Worm (Caenorhabditis elegans) whole organism, late embryonic: ENCODE results near the gene scav-1.

Source experiments
- C08G9.2 ChIP-seq: sonication (generic microtip); optimal IDR thresholded peaks from 2 replicates; lab custom pipeline; 2016; ENCODE audit warnings: mild to moderate bottlenecking, missing genetic modification characterization, moderate library complexity, missing compliant biosample characterization
- K02D7.2 ChIP-seq: sonication (generic microtip); optimal IDR thresholded peaks from 2 replicates; lab custom pipeline; 2017; ENCODE audit warnings: mild to moderate bottlenecking, missing genetic modification characterization, missing compliant biosample characterization
- Y22D7AL.16 ChIP-seq: sonication (generic microtip); optimal IDR thresholded peaks from 2 replicates; lab custom pipeline; 2016; ENCODE audit warnings: missing genetic modification characterization, missing compliant biosample characterization
- ahr-1 ChIP-seq: sonication (generic microtip); optimal IDR thresholded peaks from 2 replicates; lab custom pipeline; 2016; ENCODE audit warnings: missing genetic modification characterization, missing compliant biosample characterization
- ama-1 ChIP-seq: fragments of 150-350 bp; optimal IDR thresholded peaks from 2 replicates; lab custom pipeline; 2014
- ceh-19 ChIP-seq: fragments of 200-800 bp; sonication (Bioruptor generic); optimal IDR thresholded peaks from 2 replicates; lab custom pipeline; 2018; ENCODE audit warnings: mild to moderate bottlenecking, missing genetic modification characterization, missing compliant biosample characterization
- ceh-2 ChIP-seq: sonication (generic microtip); optimal IDR thresholded peaks from 2 replicates; lab custom pipeline; 2016; ENCODE audit warnings: missing genotype, missing genetic modification characterization, missing compliant biosample characterization
- ceh-22 ChIP-seq: sonication (generic microtip); optimal IDR thresholded peaks from 2 replicates; lab custom pipeline; 2017; ENCODE audit warnings: missing biosample characterization, missing genetic modification characterization
- ceh-31 ChIP-seq: sonication (generic microtip); optimal IDR thresholded peaks from 2 replicates; lab custom pipeline; 2016; ENCODE audit warnings: missing genetic modification characterization, missing compliant biosample characterization
- ceh-34 ChIP-seq: sonication (generic microtip); optimal IDR thresholded peaks from 2 replicates; lab custom pipeline; 2016; ENCODE audit warnings: mild to moderate bottlenecking, missing genetic modification characterization, missing compliant biosample characterization
- ceh-6 ChIP-seq: fragments of 200-800 bp; sonication (Bioruptor generic); optimal IDR thresholded peaks from 2 replicates; lab custom pipeline; 2018; ENCODE audit warnings: mild to moderate bottlenecking, missing genetic modification characterization, missing compliant biosample characterization
- ceh-9 ChIP-seq: sonication (generic microtip); optimal IDR thresholded peaks from 2 replicates; lab custom pipeline; 2016; ENCODE audit warnings: mild to moderate bottlenecking, missing genetic modification characterization, inconsistent platforms, missing compliant biosample characterization
- che-1 ChIP-seq: sonication (generic microtip); optimal IDR thresholded peaks from 2 replicates; lab custom pipeline; 2016; ENCODE audit warnings: mild to moderate bottlenecking, missing genetic modification characterization, missing compliant biosample characterization
- dmd-4 ChIP-seq: sonication (generic microtip); optimal IDR thresholded peaks from 2 replicates; lab custom pipeline; 2016; ENCODE audit warnings: borderline replicate concordance, missing genetic modification characterization, missing compliant biosample characterization
- dve-1 ChIP-seq: sonication (generic microtip); optimal IDR thresholded peaks from 2 replicates; lab custom pipeline; 2017; ENCODE audit warnings: antibody characterized with exemption, mild to moderate bottlenecking, missing genetic modification characterization, missing compliant biosample characterization
- elt-4 ChIP-seq: sonication (generic microtip); optimal IDR thresholded peaks from 2 replicates; lab custom pipeline; 2016; ENCODE audit warnings: missing genetic modification characterization, missing compliant biosample characterization
- ets-4 ChIP-seq: sonication (generic microtip); optimal IDR thresholded peaks from 2 replicates; lab custom pipeline; 2016; ENCODE audit warnings: missing genetic modification characterization, missing compliant biosample characterization
- fkh-10 ChIP-seq: fragments of 150-350 bp; optimal IDR thresholded peaks from 2 replicates; lab custom pipeline; 2014; ENCODE audit warnings: missing biosample characterization, missing genetic modification reagents, missing genetic modification characterization
- hlh-13 ChIP-seq: fragments of 200-800 bp; sonication (Bioruptor generic); optimal IDR thresholded peaks from 2 replicates; lab custom pipeline; 2018; ENCODE audit warnings: mild to moderate bottlenecking, missing genetic modification characterization, missing compliant biosample characterization
- hlh-15 ChIP-seq: sonication (generic microtip); optimal IDR thresholded peaks from 2 replicates; lab custom pipeline; 2016; ENCODE audit warnings: missing genetic modification characterization, missing compliant biosample characterization
- hlh-8 ChIP-seq: sonication (generic microtip); optimal IDR thresholded peaks from 2 replicates; lab custom pipeline; 2016; ENCODE audit warnings: missing genotype, missing genetic modification characterization, missing compliant biosample characterization
- lim-6 ChIP-seq: sonication (generic microtip); optimal IDR thresholded peaks from 2 replicates; lab custom pipeline; 2016; ENCODE audit warnings: missing genetic modification characterization, missing compliant biosample characterization
- lin-11 ChIP-seq: fragments of 200-800 bp; sonication (Bioruptor generic); optimal IDR thresholded peaks from 2 replicates; lab custom pipeline; 2018; ENCODE audit warnings: mild to moderate bottlenecking, missing genetic modification characterization, missing compliant biosample characterization
- madf-2 ChIP-seq: sonication (generic microtip); optimal IDR thresholded peaks from 2 replicates; lab custom pipeline; 2017; ENCODE audit warnings: missing genetic modification characterization, missing compliant biosample characterization
- mec-3 ChIP-seq: sonication (generic microtip); optimal IDR thresholded peaks from 2 replicates; lab custom pipeline; 2016; ENCODE audit warnings: borderline replicate concordance, missing genetic modification characterization, missing compliant biosample characterization
- nfya-1 ChIP-seq: sonication (generic microtip); optimal IDR thresholded peaks from 2 replicates; lab custom pipeline; 2017; ENCODE audit warnings: missing genetic modification characterization, mild to moderate bottlenecking, missing compliant biosample characterization, antibody characterized with exemption, moderate library complexity
- nhr-232 ChIP-seq: sonication (generic microtip); optimal IDR thresholded peaks from 2 replicates; lab custom pipeline; 2016; ENCODE audit warnings: missing genetic modification characterization, missing compliant biosample characterization
- npax-4 ChIP-seq: sonication (generic microtip); optimal IDR thresholded peaks from 2 replicates; lab custom pipeline; 2016; ENCODE audit warnings: missing genetic modification characterization, missing compliant biosample characterization
- pag-3 ChIP-seq: sonication (generic microtip); optimal IDR thresholded peaks from 2 replicates; lab custom pipeline; 2016; ENCODE audit warnings: missing compliant biosample characterization, missing genetic modification characterization, borderline replicate concordance
- pat-9 ChIP-seq: fragments of 200-800 bp; sonication (Bioruptor generic); optimal IDR thresholded peaks from 2 replicates; lab custom pipeline; 2018; ENCODE audit warnings: mild to moderate bottlenecking, missing genetic modification characterization, moderate library complexity, missing compliant biosample characterization
- pax-1 ChIP-seq: fragments of 150-350 bp; optimal IDR thresholded peaks from 2 replicates; lab custom pipeline; 2014; ENCODE audit warnings: missing biosample characterization, missing genetic modification characterization
- pha-2 ChIP-seq: sonication (generic microtip); optimal IDR thresholded peaks from 2 replicates; lab custom pipeline; 2017; ENCODE audit warnings: mild to moderate bottlenecking, missing genetic modification characterization, missing compliant biosample characterization
- pha-4 ChIP-seq: fragments of 150-350 bp; optimal IDR thresholded peaks from 2 replicates; lab custom pipeline; 2018; ENCODE audit warnings: missing biosample characterization, missing genetic modification reagents, missing genetic modification characterization
- pqm-1 ChIP-seq: sonication (generic microtip); optimal IDR thresholded peaks from 2 replicates; lab custom pipeline; 2016; ENCODE audit warnings: missing genetic modification characterization, missing compliant biosample characterization
- pros-1 ChIP-seq: fragments of 150-350 bp; optimal IDR thresholded peaks from 2 replicates; lab custom pipeline; 2014; ENCODE audit warnings: missing biosample characterization, missing genetic modification reagents, missing genetic modification characterization
- rnt-1 ChIP-seq: sonication (generic microtip); optimal IDR thresholded peaks from 2 replicates; lab custom pipeline; 2016; ENCODE audit warnings: missing genetic modification characterization, missing compliant biosample characterization
- sox-4 ChIP-seq: sonication (generic microtip); optimal IDR thresholded peaks from 2 replicates; lab custom pipeline; 2017; ENCODE audit warnings: mild to moderate bottlenecking, missing genetic modification characterization, inconsistent platforms, missing compliant biosample characterization
- syd-9 ChIP-seq: sonication (generic microtip); optimal IDR thresholded peaks from 2 replicates; lab custom pipeline; 2016; ENCODE audit warnings: mild to moderate bottlenecking, missing genetic modification characterization, moderate library complexity, missing compliant biosample characterization
- tbx-2 ChIP-seq: sonication (generic microtip); optimal IDR thresholded peaks from 2 replicates; lab custom pipeline; 2016; ENCODE audit warnings: missing genetic modification characterization, missing compliant biosample characterization
- tbx-7 ChIP-seq: sonication (generic microtip); optimal IDR thresholded peaks from 2 replicates; lab custom pipeline; 2016; ENCODE audit warnings: missing genotype, missing genetic modification characterization, missing compliant biosample characterization
- unc-3 ChIP-seq, 2 experiments: fragments of 200-800 bp in 1 of 2; sonication (Bioruptor generic) in 1 of 2; sonication (generic microtip) in 1 of 2; conservative IDR thresholded peaks in 1 of 2; optimal IDR thresholded peaks in 1 of 2; 2 replicates each; pipeline versions ENCODE4 v1.3.6 to Lab custom; 2016 to 2022; ENCODE audit warnings: missing compliant biosample characterization in 2 of 2, missing genetic modification characterization in 2 of 2, missing genetic modification reagents in 1 of 2
- unc-42 ChIP-seq: sonication (generic microtip); optimal IDR thresholded peaks from 2 replicates; lab custom pipeline; 2016; ENCODE audit warnings: missing genotype, missing genetic modification characterization, missing compliant biosample characterization
- unc-55 ChIP-seq: sonication (generic microtip); optimal IDR thresholded peaks from 2 replicates; lab custom pipeline; 2017; ENCODE audit warnings: missing biosample characterization, missing genetic modification reagents, missing genetic modification characterization
- unc-86 ChIP-seq: sonication (generic microtip); optimal IDR thresholded peaks from 2 replicates; lab custom pipeline; 2016; ENCODE audit warnings: missing genetic modification characterization, missing compliant biosample characterization
- ztf-16 ChIP-seq: sonication (generic microtip); optimal IDR thresholded peaks from 2 replicates; lab custom pipeline; 2017; ENCODE audit warnings: missing genetic modification characterization, missing compliant biosample characterization

The scav-1 gene

DNA sequence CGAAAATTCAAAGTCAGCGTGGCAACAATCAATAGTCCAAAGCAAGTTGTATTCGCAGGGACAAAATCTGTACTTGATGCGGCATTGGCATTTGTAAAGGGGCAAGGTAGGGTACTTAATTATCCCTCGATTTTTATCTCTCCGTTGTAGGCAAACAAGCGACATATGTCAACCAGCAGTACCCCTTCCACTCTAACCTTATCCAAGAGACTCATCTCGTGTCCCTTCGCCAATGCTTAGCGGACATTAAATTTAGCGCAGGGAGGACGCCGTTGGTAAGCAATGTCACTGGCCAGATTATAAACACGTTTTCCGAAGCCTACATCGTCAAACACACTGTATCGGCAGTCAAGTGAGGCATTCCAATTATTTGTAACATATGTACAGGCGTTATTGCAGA lies 29.0 kb upstream of the scav-1 start (continued):
- TF ChIP-seq che-1: peak; percentile 42
- TF ChIP-seq pros-1: peak; percentile 97
- TF ChIP-seq ama-1: no peak
- peak; percentile 93 for TF ChIP-seq ceh-22 (tag; lab: Kevin White, UChicago)
- TF ChIP-seq pag-3: no peak
- TF ChIP-seq sox-4 (tag; lab: Kevin White, UChicago): peak; percentile 60
- peak; percentile 9 for TF ChIP-seq hlh-13
- peak; percentile 22 for TF ChIP-seq nhr-232
- TF ChIP-seq dve-1: peak; percentile 97
- TF ChIP-seq hlh-8 (tag; lab: Kevin White, UChicago): peak; percentile 88
- TF ChIP-seq ceh-9 (tag; lab: Kevin White, UChicago): no peak
- TF ChIP-seq mec-3 (tag; lab: Kevin White, UChicago): no peak
- no peak for TF ChIP-seq npax-4 (tag; lab: Kevin White, UChicago)
- peak; percentile 79 for TF ChIP-seq C08G9.2 (tag; lab: Kevin White, UChicago)
- peak; percentile 97 for TF ChIP-seq ceh-31 (tag; lab: Kevin White, UChicago)
- no peak for TF ChIP-seq unc-86 (tag; lab: Kevin White, UChicago)
- TF ChIP-seq rnt-1 (tag; lab: Kevin White, UChicago): peak; percentile 95

DNA sequence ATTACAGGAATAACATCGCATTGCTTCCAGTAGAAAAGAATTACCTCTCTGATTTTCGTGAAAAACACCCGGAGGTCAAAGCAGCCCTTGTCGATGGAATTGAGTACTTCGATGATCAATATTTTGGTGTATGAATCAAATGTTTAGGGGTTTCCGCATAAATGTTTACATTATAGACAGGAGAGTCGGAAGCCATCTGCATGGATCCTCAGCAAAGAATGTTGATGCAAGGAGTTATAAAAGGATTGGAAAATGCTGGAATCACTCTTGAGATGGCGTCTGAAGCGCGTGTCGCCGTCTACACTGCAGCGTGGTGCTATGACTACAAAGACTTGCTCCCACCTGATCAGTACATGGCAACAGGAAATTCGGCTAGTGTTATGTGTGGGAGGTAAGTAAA lies 13.9 kb upstream of the scav-1 start, which contains the start of gene C41A3.2:
TSS of gene C41A3.2 (minus strand) at position 101 of the 400 bp plus-strand sequence.
- no peak for TF ChIP-seq pqm-1 (tag; lab: Kevin White, UChicago)
- no peak for TF ChIP-seq K02D7.2
- TF ChIP-seq pag-3: no peak
- no peak for TF ChIP-seq Y22D7AL.16 (tag; lab: Kevin White, UChicago)
- no peak for TF ChIP-seq dve-1
- no peak for TF ChIP-seq pax-1 (tag; lab: Kevin White, UChicago)

DNA sequence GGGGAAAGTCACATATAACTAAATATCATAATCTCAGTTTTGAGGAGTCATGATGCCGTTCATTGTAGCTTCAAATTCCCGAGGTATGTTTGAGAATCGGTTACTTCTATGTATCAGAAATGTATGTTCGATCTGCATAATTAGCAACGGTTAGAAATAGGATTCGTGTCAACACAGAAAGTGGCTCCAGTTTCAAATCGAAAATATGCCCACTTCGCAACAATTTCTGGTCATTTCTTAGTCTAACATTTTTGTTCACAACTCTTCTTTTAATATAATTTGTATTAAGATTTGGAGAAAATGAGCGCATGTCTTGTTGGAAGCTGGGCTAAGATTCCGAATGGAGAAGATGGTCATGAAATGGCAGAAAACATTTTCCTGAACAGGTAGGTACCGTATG lies 13.1 kb upstream of the scav-1 start, which contains the start of gene pks-1:
TSS of gene pks-1 (plus strand) at position 301 of the 400 bp plus-strand sequence.
- no peak for TF ChIP-seq dve-1
- TF ChIP-seq npax-4 (tag; lab: Kevin White, UChicago): no peak
- no peak for TF ChIP-seq madf-2 (tag; lab: Kevin White, UChicago)
- no peak for TF ChIP-seq nhr-232
- TF ChIP-seq lin-11 (tag; lab: Kevin White, UChicago): no peak
- no peak for TF ChIP-seq rnt-1 (tag; lab: Kevin White, UChicago)
- no peak for TF ChIP-seq hlh-8 (tag; lab: Kevin White, UChicago)
- no peak for TF ChIP-seq ceh-6
- TF ChIP-seq elt-4: no peak
- no peak for TF ChIP-seq C08G9.2 (tag; lab: Kevin White, UChicago)

DNA sequence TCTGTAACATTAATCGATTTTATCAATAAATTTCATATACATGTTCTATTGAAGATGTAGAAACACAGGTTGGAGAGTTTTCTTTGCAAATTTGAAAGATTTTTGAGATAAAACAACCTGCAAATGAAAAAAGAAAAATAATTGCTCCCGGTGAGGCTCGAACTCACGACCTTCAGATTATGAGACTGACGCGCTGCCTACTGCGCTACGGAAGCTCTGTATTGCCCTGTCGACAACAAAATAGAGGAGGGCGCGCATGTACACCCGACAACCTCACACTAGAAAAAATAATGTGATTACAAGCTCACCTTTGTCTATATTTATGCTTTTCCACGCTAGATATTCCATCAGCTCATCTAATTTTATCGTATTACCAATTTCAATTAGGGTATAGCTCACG lies 6.9 kb upstream of the scav-1 start:
- TF ChIP-seq unc-86 (tag; lab: Kevin White, UChicago) (peak; percentile 4), unc-55 (no peak), ceh-6 (no peak), npax-4 (tag; lab: Kevin White, UChicago) (no peak), unc-42 (tag; lab: Kevin White, UChicago) (no peak), ama-1 (no peak), unc-3 (GFP tag; conservative IDR thresholded peaks at IDR 0.05; lab: Robert Waterston, UW) (peak; percentile 69), unc-3 (tag; optimal IDR thresholded peaks at IDR 0.05; lab: Kevin White, UChicago) (no peak), pqm-1 (tag; lab: Kevin White, UChicago) (no peak), nhr-232 (peak; percentile 8), pha-2 (tag; lab: Kevin White, UChicago) (no peak), pag-3 (no peak), ets-4 (tag; lab: Kevin White, UChicago) (no peak), ceh-34 (tag; lab: Kevin White, UChicago) (peak; percentile 17), ztf-16 (tag; lab: Kevin White, UChicago) (no peak), ceh-9 (tag; lab: Kevin White, UChicago) (no peak), sox-4 (tag; lab: Kevin White, UChicago) (peak; percentile 27), syd-9 (tag; lab: Kevin White, UChicago) (no peak), tbx-7 (tag; lab: Kevin White, UChicago) (no peak), ceh-19 (GFP tag; lab: Kevin White, UChicago) (no peak), lim-6 (tag; lab: Kevin White, UChicago) (no peak), elt-4 (no peak), hlh-15 (tag; lab: Kevin White, UChicago) (no peak), pat-9 (peak; percentile 37), K02D7.2 (no peak), nfya-1 (tag; lab: Kevin White, UChicago) (peak; percentile 11), hlh-13 (no peak), ceh-2 (tag; lab: Kevin White, UChicago) (no peak), tbx-2 (tag; lab: Kevin White, UChicago) (no peak), hlh-8 (tag; lab: Kevin White, UChicago) (no peak), pha-4 (tag; lab: Kevin White, UChicago) (no peak), dmd-4 (tag; lab: Kevin White, UChicago) (no peak), ahr-1 (tag; lab: Kevin White, UChicago) (no peak), fkh-10 (no peak)
